Worm (Caenorhabditis elegans): ENCODE data around the gene F09F9.3.

DNA sequence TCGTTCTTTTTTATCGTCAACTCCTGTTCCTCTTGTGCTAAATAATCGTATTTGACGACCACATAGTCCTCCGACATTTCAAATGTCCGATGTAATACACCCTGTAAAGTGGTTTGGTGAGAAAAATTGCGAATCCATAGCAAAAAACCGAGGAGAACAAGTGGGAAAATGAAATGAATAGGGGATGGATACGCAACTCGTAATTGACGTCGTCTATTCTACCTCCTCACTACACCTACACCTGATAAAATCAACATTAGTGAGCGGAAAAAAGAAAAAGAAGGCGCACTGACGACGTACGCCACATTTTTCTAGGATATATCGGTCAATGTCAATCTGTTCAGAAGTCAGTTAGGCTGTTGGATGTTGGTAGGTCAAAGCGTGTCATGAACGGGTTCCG is 32.5 kb upstream of the F09F9.3 start, which contains the start of gene nck-1:
- no peak for TF ChIP-seq mdt-29 (GFP tag; IDR thresholded peaks at IDR 0.05)
- no peak for TF ChIP-seq ceh-82 (tag; optimal IDR thresholded peaks at IDR 0.05)
- TF ChIP-seq ztf-11 (tag; optimal IDR thresholded peaks at IDR 0.05), result no peak
- TF ChIP-seq zfp-2 (tag; optimal IDR thresholded peaks at IDR 0.05), result no peak
- no peak for TF ChIP-seq nhr-76 (tag; optimal IDR thresholded peaks at IDR 0.05)
- no peak for TF ChIP-seq unc-130 (GFP tag; optimal IDR thresholded peaks at IDR 0.05)
- TF ChIP-seq nhr-77 (tag; optimal IDR thresholded peaks at IDR 0.05), result no peak
- no peak for TF ChIP-seq duxl-1 (tag; optimal IDR thresholded peaks at IDR 0.05; ENCODE audit: poor library complexity)

Data from whole organism, L4 larva.